Fruit fly (Drosophila melanogaster) whole organism, prepupa: ENCODE results near the gene CG33645.

Source experiments
- CG10631 ChIP-seq: fragments of 200-800 bp; sonication (Bioruptor generic); optimal IDR thresholded peaks from 2 replicates; lab custom pipeline; 2016; ENCODE audit warnings: missing biosample characterization, missing genetic modification characterization
- CG10669 ChIP-seq: fragments of 200-800 bp; sonication (Bioruptor generic); optimal IDR thresholded peaks from 3 replicates; lab custom pipeline; 2018; ENCODE audit warnings: missing biosample characterization, mild to moderate bottlenecking, missing genetic modification characterization, moderate library complexity
- CG11762 ChIP-seq: fragments of 200-800 bp; sonication (Bioruptor generic); optimal IDR thresholded peaks from 3 replicates; lab custom pipeline; 2016; ENCODE audit warnings: missing biosample characterization, missing genetic modification characterization; ENCODE audit not compliant: insufficient read depth
- CG11902 ChIP-seq: fragments of 200-800 bp; sonication (Bioruptor generic); optimal IDR thresholded peaks from 3 replicates; lab custom pipeline; 2016; ENCODE audit warnings: missing biosample characterization, missing genetic modification characterization
- CG15336 ChIP-seq: fragments of 200-800 bp; sonication (Bioruptor generic); IDR thresholded peaks from 2 replicates; pipeline ENCODE4 v1.3.6; 2022; ENCODE audit warnings: missing biosample characterization, missing genetic modification characterization
- CG1621 ChIP-seq: fragments of 200-800 bp; sonication (Bioruptor generic); optimal IDR thresholded peaks from 3 replicates; lab custom pipeline; 2018; ENCODE audit warnings: missing biosample characterization, mild to moderate bottlenecking, missing genetic modification characterization
- CG16779 ChIP-seq: fragments of 200-800 bp; sonication (Bioruptor generic); optimal IDR thresholded peaks from 3 replicates; lab custom pipeline; 2017; ENCODE audit warnings: missing biosample characterization, mild to moderate bottlenecking, missing genetic modification characterization
- CG3032 ChIP-seq: fragments of 200-800 bp; optimal IDR thresholded peaks from 2 replicates; lab custom pipeline; 2019; ENCODE audit warnings: missing biosample characterization, mild to moderate bottlenecking, missing genetic modification characterization, moderate library complexity
- CG31627 ChIP-seq: fragments of 200-800 bp; sonication (Bioruptor generic); optimal IDR thresholded peaks from 3 replicates; lab custom pipeline; 2016; ENCODE audit warnings: missing biosample characterization, missing genetic modification characterization
- CG32006 ChIP-seq: fragments of 200-800 bp; sonication (Bioruptor generic); optimal IDR thresholded peaks from 3 replicates; lab custom pipeline; 2017; ENCODE audit warnings: missing biosample characterization, mild to moderate bottlenecking, missing genetic modification characterization
- CG34406 ChIP-seq: fragments of 200-800 bp; sonication (Bioruptor generic); optimal IDR thresholded peaks from 3 replicates; lab custom pipeline; 2016; ENCODE audit warnings: missing biosample characterization, missing genetic modification characterization
- CG3919 ChIP-seq: fragments of 200-800 bp; sonication (Bioruptor generic); optimal IDR thresholded peaks from 3 replicates; lab custom pipeline; 2016; ENCODE audit warnings: missing biosample characterization, missing genetic modification characterization
- CG6276 ChIP-seq: fragments of 200-800 bp; sonication (Bioruptor generic); optimal IDR thresholded peaks from 2 replicates; lab custom pipeline; 2017; ENCODE audit warnings: missing biosample characterization, mild to moderate bottlenecking, missing genetic modification characterization
- CG6792 ChIP-seq: fragments of 200-800 bp; sonication (Bioruptor generic); optimal IDR thresholded peaks from 3 replicates; lab custom pipeline; 2016; ENCODE audit warnings: missing biosample characterization, missing genetic modification characterization
- CG6854 ChIP-seq: fragments of 200-800 bp; sonication (Bioruptor generic); optimal IDR thresholded peaks from 2 replicates; lab custom pipeline; 2017; ENCODE audit warnings: missing biosample characterization, mild to moderate bottlenecking, missing genetic modification characterization
- CG8119 ChIP-seq: fragments of 200-800 bp; sonication (Bioruptor generic); IDR thresholded peaks from 3 replicates; pipeline ENCODE4 v1.3.6; 2022; ENCODE audit warnings: missing biosample characterization, missing genetic modification characterization
- CG8319 ChIP-seq: fragments of 200-800 bp; sonication (Bioruptor generic); optimal IDR thresholded peaks from 3 replicates; lab custom pipeline; 2016; ENCODE audit warnings: missing biosample characterization, missing genetic modification characterization
- CG9139 ChIP-seq: fragments of 200-800 bp; sonication (Bioruptor generic); optimal IDR thresholded peaks from 3 replicates; lab custom pipeline; 2017; ENCODE audit warnings: missing biosample characterization, mild to moderate bottlenecking, missing genetic modification characterization
- Eip75B ChIP-seq: fragments of 200-800 bp; sonication (Bioruptor generic); optimal IDR thresholded peaks from 3 replicates; lab custom pipeline; 2016; ENCODE audit warnings: missing biosample characterization, missing genetic modification characterization
- Eip78C ChIP-seq: fragments of 200-800 bp; sonication (Bioruptor generic); peaks from one replicate; lab custom pipeline; 2016; ENCODE audit warnings: missing biosample characterization, missing genetic modification characterization
- Eip93F ChIP-seq: fragments of 200-800 bp; sonication (Bioruptor generic); optimal IDR thresholded peaks from 2 replicates; lab custom pipeline; 2016; ENCODE audit warnings: missing biosample characterization, mild to moderate bottlenecking, missing genetic modification characterization
- Ets21C ChIP-seq: fragments of 200-800 bp; sonication (Bioruptor generic); optimal IDR thresholded peaks from 3 replicates; lab custom pipeline; 2016; ENCODE audit warnings: missing biosample characterization, missing genetic modification characterization
- Ets96B ChIP-seq: fragments of 200-800 bp; optimal IDR thresholded peaks from 2 replicates; lab custom pipeline; 2019; ENCODE audit warnings: missing biosample characterization, mild to moderate bottlenecking, missing genetic modification characterization, moderate library complexity
- Hr38 ChIP-seq: sonication (Bioruptor generic); optimal IDR thresholded peaks from 2 replicates; lab custom pipeline; 2016; ENCODE audit warnings: missing biosample characterization, missing genetic modification characterization
- Hr39 ChIP-seq: fragments of 200-800 bp; sonication (Bioruptor generic); optimal IDR thresholded peaks from 2 replicates; lab custom pipeline; 2016; ENCODE audit warnings: missing biosample characterization, missing genetic modification characterization
- Hr4 ChIP-seq: fragments of 200-800 bp; sonication (Bioruptor generic); optimal IDR thresholded peaks from 3 replicates; lab custom pipeline; 2016; ENCODE audit warnings: missing biosample characterization, missing genetic modification characterization
- Met ChIP-seq: fragments of 200-800 bp; sonication (Bioruptor generic); optimal IDR thresholded peaks from 3 replicates; lab custom pipeline; 2016; ENCODE audit warnings: missing biosample characterization, missing genetic modification characterization
- OdsH ChIP-seq: fragments of 200-800 bp; sonication (Bioruptor generic); optimal IDR thresholded peaks from 3 replicates; lab custom pipeline; 2016; ENCODE audit warnings: missing biosample characterization, missing genetic modification characterization
- Sox102F ChIP-seq: fragments of 200-800 bp; sonication (Bioruptor generic); optimal IDR thresholded peaks from 2 replicates; lab custom pipeline; 2016; ENCODE audit warnings: missing biosample characterization, mild to moderate bottlenecking, missing genetic modification characterization
- Sox14 ChIP-seq: fragments of 200-800 bp; sonication (Bioruptor generic); optimal IDR thresholded peaks from 3 replicates; lab custom pipeline; 2016; ENCODE audit warnings: missing biosample characterization, missing genetic modification characterization
- Sox15 ChIP-seq: fragments of 200-800 bp; sonication (Bioruptor generic); optimal IDR thresholded peaks from 3 replicates; lab custom pipeline; 2016; ENCODE audit warnings: missing biosample characterization, missing genetic modification characterization
- acj6 ChIP-seq: fragments of 200-800 bp; sonication (Bioruptor generic); optimal IDR thresholded peaks from 3 replicates; lab custom pipeline; 2016; ENCODE audit warnings: missing biosample characterization, missing genetic modification characterization
- cyc ChIP-seq: fragments of 200-800 bp; sonication (Bioruptor generic); optimal IDR thresholded peaks from 3 replicates; lab custom pipeline; 2016; ENCODE audit warnings: missing biosample characterization, missing genetic modification characterization
- dac ChIP-seq: fragments of 200-800 bp; sonication (Bioruptor generic); optimal IDR thresholded peaks from 2 replicates; lab custom pipeline; 2017; ENCODE audit warnings: missing biosample characterization, mild to moderate bottlenecking, missing genetic modification characterization
- fd59A ChIP-seq: fragments of 200-800 bp; sonication (Bioruptor generic); optimal IDR thresholded peaks from 2 replicates; lab custom pipeline; 2017; ENCODE audit warnings: missing biosample characterization, mild to moderate bottlenecking, missing genetic modification characterization, missing genetic modification reagents
- fd85E ChIP-seq: fragments of 200-800 bp; sonication (Bioruptor generic); optimal IDR thresholded peaks from 3 replicates; lab custom pipeline; 2016; ENCODE audit warnings: missing biosample characterization, missing genetic modification characterization
- lz ChIP-seq: fragments of 200-800 bp; sonication (Bioruptor generic); optimal IDR thresholded peaks from 3 replicates; lab custom pipeline; 2016; ENCODE audit warnings: missing biosample characterization, missing genetic modification characterization
- net ChIP-seq: fragments of 200-800 bp; sonication (Bioruptor generic); optimal IDR thresholded peaks from 3 replicates; lab custom pipeline; 2016; ENCODE audit warnings: missing biosample characterization, missing genetic modification characterization
- pdm3 ChIP-seq: fragments of 200-800 bp; sonication (Bioruptor generic); optimal IDR thresholded peaks from 3 replicates; lab custom pipeline; 2016; ENCODE audit warnings: missing biosample characterization, missing genetic modification characterization
- salr ChIP-seq, 2 experiments: fragments of 200-800 bp; sonication (Bioruptor generic); optimal IDR thresholded peaks; 3 replicates each; lab custom pipeline; 2016 to 2018; ENCODE audit warnings: missing biosample characterization in 2 of 2, missing genetic modification characterization in 2 of 2, mild to moderate bottlenecking in 1 of 2
- spab ChIP-seq: fragments of 200-800 bp; sonication (Bioruptor generic); optimal IDR thresholded peaks from 2 replicates; lab custom pipeline; 2017; ENCODE audit warnings: missing biosample characterization, mild to moderate bottlenecking, missing genetic modification characterization, missing genetic modification reagents
- vri ChIP-seq: fragments of 200-800 bp; sonication (Bioruptor generic); optimal IDR thresholded peaks from 3 replicates; lab custom pipeline; 2016; ENCODE audit warnings: missing biosample characterization, mild to moderate bottlenecking, missing genetic modification characterization

The CG33645 gene

DNA sequence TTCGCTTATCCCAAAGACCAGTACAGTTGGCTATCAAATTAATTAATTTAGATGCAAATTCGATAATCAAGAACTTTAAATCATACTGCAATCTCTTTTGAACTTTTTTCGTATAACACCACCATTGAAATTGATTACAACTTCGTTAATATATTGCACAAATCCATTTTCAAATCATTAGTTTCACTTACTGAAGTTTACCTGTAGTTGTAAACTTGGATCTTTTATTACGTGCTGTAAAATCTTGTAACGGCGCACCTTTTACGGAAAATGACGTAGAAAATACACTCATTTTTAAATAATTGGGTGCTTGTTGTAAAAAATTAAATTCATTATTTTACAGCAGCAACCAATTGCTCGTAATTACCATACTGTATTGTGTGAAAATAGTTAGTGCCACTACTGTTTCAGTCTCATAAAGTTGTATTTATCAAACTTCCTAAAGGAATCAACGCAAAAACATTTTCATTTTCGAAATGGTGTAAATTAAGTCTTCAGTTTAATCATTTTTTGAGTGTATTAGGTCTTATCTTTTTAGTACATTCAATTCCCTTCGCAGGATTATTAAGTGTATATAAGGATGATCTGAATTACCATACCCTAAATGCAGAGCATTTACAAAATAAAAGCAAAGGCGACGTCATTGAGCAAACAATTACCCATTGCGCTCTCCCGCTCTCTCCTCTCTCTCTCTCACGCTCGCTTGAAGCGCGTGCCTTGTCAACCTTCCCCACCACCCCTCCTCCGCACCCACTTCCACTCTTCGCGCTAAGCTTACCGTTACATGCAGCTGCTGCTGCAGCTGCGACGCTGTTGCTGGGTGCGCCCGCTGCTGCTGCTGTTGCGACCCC lies 20.2 kb upstream of the CG33645 start (continued):
- TF ChIP-seq Sox14 = no peak
- TF ChIP-seq cyc = peak; percentile 15
- no peak for TF ChIP-seq Eip93F
- no peak for TF ChIP-seq Hr38
- peak; percentile 18 for TF ChIP-seq CG3919 (GFP tag; lab: Kevin White, UChicago)
- peak; percentile 2 for TF ChIP-seq CG3032
- TF ChIP-seq acj6 (GFP tag; lab: Kevin White, UChicago) = peak; percentile 2
- TF ChIP-seq CG8119 = no peak; the same call in 1 of the 3 replicates
- TF ChIP-seq Eip78C (GFP tag; lab: Kevin White, UChicago) = peak; percentile 78
- TF ChIP-seq CG6276 (GFP tag; lab: Kevin White, UChicago) = no peak

DNA sequence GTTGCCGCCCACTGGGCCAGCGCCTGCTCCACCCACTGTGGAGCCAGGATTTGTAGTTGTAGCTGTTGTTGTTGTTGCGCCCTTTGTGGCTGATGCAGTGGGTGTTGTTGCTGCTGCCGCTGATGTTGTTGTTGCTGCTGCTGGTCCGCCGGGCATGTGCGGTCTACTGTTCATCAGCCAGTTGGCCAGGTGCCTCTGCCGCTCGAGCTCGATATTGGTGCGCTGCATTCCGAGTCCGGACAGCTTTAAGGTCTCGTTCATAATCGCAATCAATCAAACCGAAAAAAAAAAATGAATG lies 19.6 kb upstream of the CG33645 start:
- TF ChIP-seq CG10669 (GFP tag; lab: Kevin White, UChicago) (no peak), CG34406 (GFP tag; lab: Kevin White, UChicago) (no peak), Hr39 (GFP tag; lab: Kevin White, UChicago) (no peak), CG3032 (no peak), Hr4 (no peak), CG8319 (GFP tag; lab: Kevin White, UChicago) (no peak), CG1621 (no peak), CG6276 (GFP tag; lab: Kevin White, UChicago) (no peak), lz (GFP tag; lab: Kevin White, UChicago) (no peak), acj6 (GFP tag; lab: Kevin White, UChicago) (no peak), cyc (no peak), dac (GFP tag; lab: Kevin White, UChicago) (no peak)

DNA sequence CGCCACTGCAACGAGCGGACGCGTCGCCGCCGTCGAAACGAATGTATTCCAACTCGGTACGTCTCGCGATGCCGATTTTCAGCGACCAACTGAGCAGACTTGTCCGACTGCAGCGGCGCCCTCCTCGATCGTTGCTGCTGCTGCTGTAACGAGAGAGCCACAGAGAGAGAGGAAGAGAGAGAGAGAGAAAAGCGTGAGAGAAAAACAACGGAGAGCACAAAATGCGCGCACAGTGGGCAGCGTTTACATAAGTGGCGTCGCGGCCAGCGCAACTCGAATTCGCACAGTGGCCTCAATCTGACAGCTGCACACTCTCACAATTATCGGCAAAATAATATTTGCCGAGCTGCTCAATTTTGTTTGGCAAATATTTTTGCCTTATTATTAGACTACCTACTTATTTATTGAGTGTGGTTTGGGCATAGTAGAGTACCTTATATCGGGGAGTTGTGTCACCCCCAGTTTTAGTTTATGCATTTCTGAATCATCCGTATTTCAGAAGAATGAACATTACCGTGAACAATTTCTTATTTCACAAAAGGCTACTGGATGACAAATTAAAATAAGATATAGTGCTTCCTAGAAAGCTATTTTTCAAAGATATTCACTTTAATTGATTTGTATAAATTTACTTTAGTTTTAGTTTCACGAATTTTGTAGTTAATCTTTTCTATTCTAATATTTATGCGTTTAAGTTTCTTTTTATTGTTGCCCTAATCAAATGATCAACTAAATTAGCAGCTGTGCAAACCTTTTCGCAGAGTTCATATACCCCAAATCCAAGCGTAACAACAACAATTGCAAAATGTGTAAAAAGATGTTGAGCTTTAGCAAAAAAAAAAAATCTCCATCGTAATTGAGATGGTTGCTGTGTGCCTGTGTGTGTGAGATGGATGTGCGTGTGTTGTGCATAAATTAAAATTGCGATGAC lies 19.0 kb upstream of the CG33645 start:
- TF ChIP-seq CG32006 (GFP tag; lab: Kevin White, UChicago) (peak; percentile 84), pdm3 (peak; percentile 66), CG8319 (GFP tag; lab: Kevin White, UChicago) (peak; percentile 11), CG11762 (GFP tag; lab: Kevin White, UChicago) (peak; percentile 65), Eip75B (peak; percentile 67), fd59A (GFP tag; lab: Kevin White, UChicago) (peak; percentile 57), CG11902 (GFP tag; lab: Kevin White, UChicago) (peak; percentile 56), spab (peak; percentile 12), CG9139 (GFP tag; lab: Kevin White, UChicago) (peak; percentile 55), Hr39 (GFP tag; lab: Kevin White, UChicago) (peak; percentile 78), CG31627 (peak; percentile 68), CG3919 (GFP tag; lab: Kevin White, UChicago) (peak; percentile 68), Ets21C (GFP tag; lab: Kevin White, UChicago) (peak; percentile 68), net (GFP tag; lab: Kevin White, UChicago) (peak; percentile 58), CG6276 (GFP tag; lab: Kevin White, UChicago) (peak; percentile 50), CG1621 (peak; percentile 34), Eip78C (GFP tag; lab: Kevin White, UChicago) (peak; percentile 95), CG10669 (GFP tag; lab: Kevin White, UChicago) (peak; percentile 42), CG6792 (GFP tag; lab: Kevin White, UChicago) (peak; percentile 60), Sox14 (peak; percentile 57), CG34406 (GFP tag; lab: Kevin White, UChicago) (peak; percentile 61), CG10631 (GFP tag; lab: Kevin White, UChicago) (peak; percentile 57), Ets96B (tag; lab: Kevin White, UChicago) (peak; percentile 28), CG15336 (GFP tag; lab: Robert Waterston, UW) (peak; percentile 66; the same call in 1 of the 2 replicates), fd85E (GFP tag; lab: Kevin White, UChicago) (peak; percentile 27), Sox102F (peak; percentile 61), acj6 (GFP tag; lab: Kevin White, UChicago) (peak; percentile 58), OdsH (GFP tag; lab: Kevin White, UChicago) (peak; percentile 74), lz (GFP tag; lab: Kevin White, UChicago) (peak; percentile 76), Met (GFP tag; lab: Kevin White, UChicago) (peak; percentile 77), cyc (peak; percentile 71), vri (GFP tag; lab: Kevin White, UChicago) (peak; percentile 89), Sox15 (GFP tag; lab: Kevin White, UChicago) (peak; percentile 63), CG8119 (peak; percentile 44; the same call in 2 of the 3 replicates), salr (GFP tag; optimal IDR thresholded peaks at IDR 0.05; lab: Kevin White, UChicago) (peak in 1 of 2 experiments; percentile 69), CG6854 (GFP tag; lab: Kevin White, UChicago) (peak; percentile 72), CG16779 (no peak)
